Worm (Caenorhabditis elegans) whole organism, late embryonic: ENCODE measurements around the gene B0361.9.

ENCODE experiments used
- ama-1 ChIP-seq: fragments of 150-350 bp; optimal IDR thresholded peaks from 2 replicates; lab custom pipeline; 2014
- ets-4 ChIP-seq: sonication (generic microtip); optimal IDR thresholded peaks from 2 replicates; lab custom pipeline; 2016; ENCODE audit warnings: missing genetic modification characterization, missing compliant biosample characterization
- hlh-30 ChIP-seq: sonication (generic microtip); optimal IDR thresholded peaks from 2 replicates; lab custom pipeline; 2017; ENCODE audit warnings: antibody characterized with exemption, missing genetic modification characterization, missing compliant biosample characterization; ENCODE audit not compliant: insufficient read depth
- hlh-6 ChIP-seq: sonication (generic microtip); optimal IDR thresholded peaks from 2 replicates; lab custom pipeline; 2016; ENCODE audit warnings: missing genotype, missing genetic modification characterization, missing compliant biosample characterization
- lin-11 ChIP-seq: fragments of 200-800 bp; sonication (Bioruptor generic); optimal IDR thresholded peaks from 2 replicates; lab custom pipeline; 2018; ENCODE audit warnings: mild to moderate bottlenecking, missing genetic modification characterization, missing compliant biosample characterization
- nhr-11 ChIP-seq: fragments of 150-350 bp; optimal IDR thresholded peaks from 2 replicates; lab custom pipeline; 2014; ENCODE audit warnings: missing biosample characterization, missing genetic modification characterization
- unc-55 ChIP-seq: sonication (generic microtip); optimal IDR thresholded peaks from 2 replicates; lab custom pipeline; 2017; ENCODE audit warnings: missing biosample characterization, missing genetic modification reagents, missing genetic modification characterization

DNA sequence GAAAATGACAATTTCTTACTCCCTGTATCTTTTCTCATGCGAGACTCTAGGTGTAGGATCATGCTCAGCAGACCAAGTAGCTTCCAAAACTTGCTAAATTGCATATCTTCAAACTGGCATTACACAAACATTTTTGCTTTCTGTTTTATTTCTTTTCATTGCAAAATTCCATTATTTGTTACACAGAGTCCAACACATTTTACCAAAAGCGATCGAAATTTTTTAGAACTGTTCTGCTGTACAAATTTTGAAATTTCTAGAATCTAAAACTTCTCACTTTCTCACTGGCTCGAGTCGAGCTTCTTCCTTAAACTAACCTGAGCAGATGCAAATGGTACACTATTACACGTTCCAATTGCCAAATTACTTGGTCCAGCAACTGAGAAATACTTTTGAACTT lies 15.0 kb upstream of the B0361.9 start:
- TF ChIP-seq unc-55 (GFP tag; lab: Kevin White, UChicago) (no peak), ama-1 (no peak), ets-4 (tag; lab: Kevin White, UChicago) (no peak), lin-11 (tag; lab: Kevin White, UChicago) (no peak), hlh-6 (no peak), nhr-11 (tag; lab: Kevin White, UChicago) (no peak), hlh-30 (tag; lab: Kevin White, UChicago) (no peak)
